Worm (Caenorhabditis elegans) whole organism, late embryonic: ENCODE measurements around the gene Y38C1AA.1.

Source experiments
- K09A11.1 ChIP-seq: sonication (generic microtip); optimal IDR thresholded peaks from 2 replicates; lab custom pipeline; 2017; ENCODE audit warnings: antibody characterized with exemption, mild to moderate bottlenecking, missing genetic modification characterization, missing compliant biosample characterization; ENCODE audit not compliant: insufficient read depth
- T23F11.4 ChIP-seq: fragments of 200-800 bp; sonication (Bioruptor generic); optimal IDR thresholded peaks from 2 replicates; lab custom pipeline; 2018; ENCODE audit warnings: mild to moderate bottlenecking, missing genetic modification characterization, missing compliant biosample characterization
- Y22D7AL.16 ChIP-seq: sonication (generic microtip); optimal IDR thresholded peaks from 2 replicates; lab custom pipeline; 2016; ENCODE audit warnings: missing genetic modification characterization, missing compliant biosample characterization
- ahr-1 ChIP-seq: sonication (generic microtip); optimal IDR thresholded peaks from 2 replicates; lab custom pipeline; 2016; ENCODE audit warnings: missing genetic modification characterization, missing compliant biosample characterization
- ceh-14 ChIP-seq: sonication (generic microtip); optimal IDR thresholded peaks from 2 replicates; lab custom pipeline; 2016; ENCODE audit warnings: missing genotype, missing genetic modification characterization, missing compliant biosample characterization
- ceh-18 ChIP-seq: sonication (generic microtip); optimal IDR thresholded peaks from 2 replicates; lab custom pipeline; 2016; ENCODE audit warnings: missing genetic modification characterization, missing compliant biosample characterization
- ceh-31 ChIP-seq: sonication (generic microtip); optimal IDR thresholded peaks from 2 replicates; lab custom pipeline; 2016; ENCODE audit warnings: missing genetic modification characterization, missing compliant biosample characterization
- ceh-34 ChIP-seq: sonication (generic microtip); optimal IDR thresholded peaks from 2 replicates; lab custom pipeline; 2016; ENCODE audit warnings: mild to moderate bottlenecking, missing genetic modification characterization, missing compliant biosample characterization
- ceh-45 ChIP-seq: fragments of 200-800 bp; sonication (Bioruptor generic); IDR thresholded peaks from 2 replicates; pipeline ENCODE4 v1.3.6; 2022; ENCODE audit warnings: missing genetic modification reagents, missing genetic modification characterization, missing compliant biosample characterization
- ceh-6 ChIP-seq: fragments of 200-800 bp; sonication (Bioruptor generic); optimal IDR thresholded peaks from 2 replicates; lab custom pipeline; 2018; ENCODE audit warnings: mild to moderate bottlenecking, missing genetic modification characterization, missing compliant biosample characterization
- ceh-9 ChIP-seq: sonication (generic microtip); optimal IDR thresholded peaks from 2 replicates; lab custom pipeline; 2016; ENCODE audit warnings: mild to moderate bottlenecking, missing genetic modification characterization, inconsistent platforms, missing compliant biosample characterization
- dve-1 ChIP-seq: sonication (generic microtip); optimal IDR thresholded peaks from 2 replicates; lab custom pipeline; 2017; ENCODE audit warnings: antibody characterized with exemption, mild to moderate bottlenecking, missing genetic modification characterization, missing compliant biosample characterization
- elt-2 ChIP-seq: sonication (generic microtip); optimal IDR thresholded peaks from 2 replicates; lab custom pipeline; 2016; ENCODE audit warnings: missing genetic modification reagents, missing genetic modification characterization, missing compliant biosample characterization
- elt-4 ChIP-seq: sonication (generic microtip); optimal IDR thresholded peaks from 2 replicates; lab custom pipeline; 2016; ENCODE audit warnings: missing genetic modification characterization, missing compliant biosample characterization
- ets-4 ChIP-seq: sonication (generic microtip); optimal IDR thresholded peaks from 2 replicates; lab custom pipeline; 2016; ENCODE audit warnings: missing genetic modification characterization, missing compliant biosample characterization
- fkh-10 ChIP-seq: fragments of 150-350 bp; optimal IDR thresholded peaks from 2 replicates; lab custom pipeline; 2014; ENCODE audit warnings: missing biosample characterization, missing genetic modification reagents, missing genetic modification characterization
- gmeb-2 ChIP-seq: sonication (generic microtip); optimal IDR thresholded peaks from 2 replicates; lab custom pipeline; 2016; ENCODE audit warnings: missing genetic modification characterization, inconsistent platforms, missing compliant biosample characterization
- hlh-13 ChIP-seq: fragments of 200-800 bp; sonication (Bioruptor generic); optimal IDR thresholded peaks from 2 replicates; lab custom pipeline; 2018; ENCODE audit warnings: mild to moderate bottlenecking, missing genetic modification characterization, missing compliant biosample characterization
- hlh-30 ChIP-seq: sonication (generic microtip); optimal IDR thresholded peaks from 2 replicates; lab custom pipeline; 2017; ENCODE audit warnings: antibody characterized with exemption, missing genetic modification characterization, missing compliant biosample characterization; ENCODE audit not compliant: insufficient read depth
- hlh-8 ChIP-seq: sonication (generic microtip); optimal IDR thresholded peaks from 2 replicates; lab custom pipeline; 2016; ENCODE audit warnings: missing genotype, missing genetic modification characterization, missing compliant biosample characterization
- lin-11 ChIP-seq: fragments of 200-800 bp; sonication (Bioruptor generic); optimal IDR thresholded peaks from 2 replicates; lab custom pipeline; 2018; ENCODE audit warnings: mild to moderate bottlenecking, missing genetic modification characterization, missing compliant biosample characterization
- nfya-1 ChIP-seq: sonication (generic microtip); optimal IDR thresholded peaks from 2 replicates; lab custom pipeline; 2017; ENCODE audit warnings: missing genetic modification characterization, mild to moderate bottlenecking, missing compliant biosample characterization, antibody characterized with exemption, moderate library complexity
- nhr-232 ChIP-seq: sonication (generic microtip); optimal IDR thresholded peaks from 2 replicates; lab custom pipeline; 2016; ENCODE audit warnings: missing genetic modification characterization, missing compliant biosample characterization
- pag-3 ChIP-seq: sonication (generic microtip); optimal IDR thresholded peaks from 2 replicates; lab custom pipeline; 2016; ENCODE audit warnings: missing compliant biosample characterization, missing genetic modification characterization, borderline replicate concordance
- pat-9 ChIP-seq: fragments of 200-800 bp; sonication (Bioruptor generic); optimal IDR thresholded peaks from 2 replicates; lab custom pipeline; 2018; ENCODE audit warnings: mild to moderate bottlenecking, missing genetic modification characterization, moderate library complexity, missing compliant biosample characterization
- pax-1 ChIP-seq: fragments of 150-350 bp; optimal IDR thresholded peaks from 2 replicates; lab custom pipeline; 2014; ENCODE audit warnings: missing biosample characterization, missing genetic modification characterization
- pha-2 ChIP-seq: sonication (generic microtip); optimal IDR thresholded peaks from 2 replicates; lab custom pipeline; 2017; ENCODE audit warnings: mild to moderate bottlenecking, missing genetic modification characterization, missing compliant biosample characterization
- pqm-1 ChIP-seq: sonication (generic microtip); optimal IDR thresholded peaks from 2 replicates; lab custom pipeline; 2016; ENCODE audit warnings: missing genetic modification characterization, missing compliant biosample characterization
- ref-2 ChIP-seq: sonication (generic microtip); optimal IDR thresholded peaks from 2 replicates; lab custom pipeline; 2016; ENCODE audit warnings: missing genetic modification characterization, missing compliant biosample characterization
- rnt-1 ChIP-seq: sonication (generic microtip); optimal IDR thresholded peaks from 2 replicates; lab custom pipeline; 2016; ENCODE audit warnings: missing genetic modification characterization, missing compliant biosample characterization
- sox-2 ChIP-seq: fragments of 200-800 bp; sonication (Bioruptor generic); IDR thresholded peaks from 2 replicates; pipeline ENCODE4 v1.3.6; 2022; ENCODE audit warnings: missing genetic modification reagents, missing genetic modification characterization, missing compliant biosample characterization
- syd-9 ChIP-seq: sonication (generic microtip); optimal IDR thresholded peaks from 2 replicates; lab custom pipeline; 2016; ENCODE audit warnings: mild to moderate bottlenecking, missing genetic modification characterization, moderate library complexity, missing compliant biosample characterization
- tbx-2 ChIP-seq: sonication (generic microtip); optimal IDR thresholded peaks from 2 replicates; lab custom pipeline; 2016; ENCODE audit warnings: missing genetic modification characterization, missing compliant biosample characterization
- unc-42 ChIP-seq: sonication (generic microtip); optimal IDR thresholded peaks from 2 replicates; lab custom pipeline; 2016; ENCODE audit warnings: missing genotype, missing genetic modification characterization, missing compliant biosample characterization
- unc-55 ChIP-seq: sonication (generic microtip); optimal IDR thresholded peaks from 2 replicates; lab custom pipeline; 2017; ENCODE audit warnings: missing biosample characterization, missing genetic modification reagents, missing genetic modification characterization
- unc-86 ChIP-seq: sonication (generic microtip); optimal IDR thresholded peaks from 2 replicates; lab custom pipeline; 2016; ENCODE audit warnings: missing genetic modification characterization, missing compliant biosample characterization
- ztf-16 ChIP-seq: sonication (generic microtip); optimal IDR thresholded peaks from 2 replicates; lab custom pipeline; 2017; ENCODE audit warnings: missing genetic modification characterization, missing compliant biosample characterization

Gene Y38C1AA.1

ce11 chrIV:244843-245242, 36.9 kb downstream of the Y38C1AA.1 start, which contains the start of gene aass-1:
Gene aass-1 (plus strand): TSS chrIV:245143.
- TF ChIP-seq Y22D7AL.16 (tag; lab: Kevin White, UChicago): no peak

ce11 chrIV:247494-247893, 39.5 kb downstream of the Y38C1AA.1 start:
- TF ChIP-seq lin-11 (tag; lab: Kevin White, UChicago) (no peak), hlh-30 (tag; lab: Kevin White, UChicago) (peak; percentile 14), nhr-232 (tag; lab: Kevin White, UChicago) (no peak)
- TF ChIP-seq, all 69 proteins: peak for 1

ce11 chrIV:252454-252853, 44.5 kb downstream of the Y38C1AA.1 start, which contains the start of gene grl-19:
Gene grl-19 (minus strand): TSS chrIV:252554.
- no peak for TF ChIP-seq ref-2
- TF ChIP-seq fkh-10 (GFP tag; lab: Kevin White, UChicago): no peak
- TF ChIP-seq hlh-13 (GFP tag; lab: Kevin White, UChicago): no peak
- TF ChIP-seq ets-4 (tag; lab: Kevin White, UChicago): no peak
- no peak for TF ChIP-seq nfya-1 (tag; lab: Kevin White, UChicago)
- no peak for TF ChIP-seq gmeb-2 (tag; lab: Kevin White, UChicago)
- TF ChIP-seq pag-3 (tag; lab: Kevin White, UChicago): no peak
- no peak for TF ChIP-seq ceh-14 (tag; lab: Kevin White, UChicago)
- TF ChIP-seq pqm-1 (tag; lab: Kevin White, UChicago): no peak
- TF ChIP-seq hlh-8 (tag; lab: Kevin White, UChicago): no peak
- TF ChIP-seq ceh-45: no peak
- TF ChIP-seq syd-9: no peak
- TF ChIP-seq unc-86 (tag; lab: Kevin White, UChicago): no peak
- no peak for TF ChIP-seq T23F11.4 (GFP tag; lab: Kevin White, UChicago)
- no peak for TF ChIP-seq ahr-1 (tag; lab: Kevin White, UChicago)
- no peak for TF ChIP-seq sox-2 (GFP tag; lab: Robert Waterston, UW)
- no peak for TF ChIP-seq unc-42

ce11 chrIV:255379-255857, 47.4 kb downstream of the Y38C1AA.1 start, which contains the start of gene rcat-1:
Gene rcat-1 (minus strand): TSS chrIV:255429.
- no peak for TF ChIP-seq K09A11.1 (tag; lab: Kevin White, UChicago)
- TF ChIP-seq ceh-6: no peak
- peak; percentile 67 for TF ChIP-seq unc-42
- no peak for TF ChIP-seq unc-86 (tag; lab: Kevin White, UChicago)
- no peak for TF ChIP-seq elt-4 (tag; lab: Kevin White, UChicago)
- peak; percentile 64 for TF ChIP-seq pax-1 (tag; lab: Kevin White, UChicago)
- TF ChIP-seq elt-2 (tag; lab: Kevin White, UChicago): peak; percentile 45
- TF ChIP-seq unc-55 (GFP tag; lab: Kevin White, UChicago): peak; percentile 71
- TF ChIP-seq ceh-31 (tag; lab: Kevin White, UChicago): peak; percentile 54
- TF ChIP-seq ceh-18 (tag; lab: Kevin White, UChicago): peak; percentile 23
- TF ChIP-seq pha-2 (tag; lab: Kevin White, UChicago): no peak
- TF ChIP-seq dve-1 (tag; lab: Kevin White, UChicago): peak; percentile 77
- TF ChIP-seq ceh-34 (tag; lab: Kevin White, UChicago): peak; percentile 48
- TF ChIP-seq ztf-16 (tag; lab: Kevin White, UChicago): peak; percentile 32
- TF ChIP-seq tbx-2 (tag; lab: Kevin White, UChicago): peak; percentile 31
- peak; percentile 74 for TF ChIP-seq nfya-1 (tag; lab: Kevin White, UChicago)
- TF ChIP-seq rnt-1: peak; percentile 7
- TF ChIP-seq gmeb-2 (tag; lab: Kevin White, UChicago): no peak
- TF ChIP-seq pat-9 (tag; lab: Kevin White, UChicago): no peak
- no peak for TF ChIP-seq ceh-9
